Worm (Caenorhabditis elegans): ENCODE measurements around the gene F11C7.6.

The F11C7.6 gene

ce11 chrX:17401264-17401663, at the start of gene F11C7.6:
Gene F11C7.6, plus strand, starts transcription at chrX:17401564.
- no peak for TF ChIP-seq hnd-1 (tag; optimal IDR thresholded peaks at IDR 0.05)
- no peak for TF ChIP-seq hmg-4 (GFP tag; optimal IDR thresholded peaks at IDR 0.05)
- TF ChIP-seq F13C5.2 (tag; optimal IDR thresholded peaks at IDR 0.05): no peak
- no peak for TF ChIP-seq pes-1 (GFP tag; IDR thresholded peaks at IDR 0.05)
- TF ChIP-seq ceh-13 (GFP tag; optimal IDR thresholded peaks at IDR 0.05): no peak
- no peak for TF ChIP-seq hmbx-1 (tag; optimal IDR thresholded peaks at IDR 0.05)
- TF ChIP-seq ama-1 (optimal IDR thresholded peaks at IDR 0.05): no peak
- TF ChIP-seq tbx-11 (GFP tag; IDR thresholded peaks at IDR 0.05): no peak
- no peak for TF ChIP-seq B0310.2 (tag; optimal IDR thresholded peaks at IDR 0.05)
- TF ChIP-seq flt-1 (GFP tag; IDR thresholded peaks at IDR 0.05): no peak
- TF ChIP-seq ets-7 (tag; optimal IDR thresholded peaks at IDR 0.05): no peak
- TF ChIP-seq tbx-37 (GFP tag; conservative IDR thresholded peaks at IDR 0.05): no peak
- TF ChIP-seq aly-1 (tag; optimal IDR thresholded peaks at IDR 0.05): no peak
- TF ChIP-seq scrt-1 (GFP tag; IDR thresholded peaks at IDR 0.05): no peak
- TF ChIP-seq ceh-36 (tag; optimal IDR thresholded peaks at IDR 0.05): no peak
- no peak for TF ChIP-seq sea-1 (GFP tag; conservative IDR thresholded peaks at IDR 0.05)
- TF ChIP-seq tra-4 (tag; optimal IDR thresholded peaks at IDR 0.05): no peak

ce11 chrX:17352098-17352497, 49.3 kb upstream of the F11C7.6 start:
- TF ChIP-seq pes-1 (GFP tag; IDR thresholded peaks at IDR 0.05): no peak
- no peak for TF ChIP-seq hmbx-1 (tag; optimal IDR thresholded peaks at IDR 0.05)

ce11 chrX:17355462-17355861, 45.9 kb upstream of the F11C7.6 start:
- TF ChIP-seq sea-1 (GFP tag; conservative IDR thresholded peaks at IDR 0.05) (no peak), tbx-37 (GFP tag; conservative IDR thresholded peaks at IDR 0.05) (no peak), hnd-1 (tag; optimal IDR thresholded peaks at IDR 0.05) (no peak), ceh-36 (tag; optimal IDR thresholded peaks at IDR 0.05) (no peak)

ce11 chrX:17356748-17357147, 44.6 kb upstream of the F11C7.6 start:
- TF ChIP-seq pes-1 (GFP tag; IDR thresholded peaks at IDR 0.05) (no peak), flt-1 (GFP tag; IDR thresholded peaks at IDR 0.05) (no peak), B0310.2 (tag; optimal IDR thresholded peaks at IDR 0.05) (no peak), hmg-4 (GFP tag; optimal IDR thresholded peaks at IDR 0.05) (no peak), F13C5.2 (tag; optimal IDR thresholded peaks at IDR 0.05) (no peak), ceh-13 (GFP tag; optimal IDR thresholded peaks at IDR 0.05) (no peak), hmbx-1 (tag; optimal IDR thresholded peaks at IDR 0.05) (no peak), hnd-1 (tag; optimal IDR thresholded peaks at IDR 0.05) (no peak), scrt-1 (GFP tag; IDR thresholded peaks at IDR 0.05) (no peak), tbx-11 (GFP tag; IDR thresholded peaks at IDR 0.05) (no peak), ets-7 (tag; optimal IDR thresholded peaks at IDR 0.05) (no peak), sea-1 (GFP tag; conservative IDR thresholded peaks at IDR 0.05) (no peak), ama-1 (optimal IDR thresholded peaks at IDR 0.05) (no peak), aly-1 (tag; optimal IDR thresholded peaks at IDR 0.05) (no peak), tra-4 (tag; optimal IDR thresholded peaks at IDR 0.05) (no peak), tbx-37 (GFP tag; conservative IDR thresholded peaks at IDR 0.05) (no peak), ceh-36 (tag; optimal IDR thresholded peaks at IDR 0.05) (no peak)

- TF ChIP-seq hmbx-1 (tag; optimal IDR thresholded peaks at IDR 0.05): no peak
- no peak for TF ChIP-seq ceh-13 (GFP tag; optimal IDR thresholded peaks at IDR 0.05)
- no peak for TF ChIP-seq ceh-36 (tag; optimal IDR thresholded peaks at IDR 0.05)
- TF ChIP-seq hnd-1 (tag; optimal IDR thresholded peaks at IDR 0.05): no peak
- no peak for TF ChIP-seq B0310.2 (tag; optimal IDR thresholded peaks at IDR 0.05)
- TF ChIP-seq aly-1 (tag; optimal IDR thresholded peaks at IDR 0.05): no peak
- TF ChIP-seq ets-7 (tag; optimal IDR thresholded peaks at IDR 0.05): no peak
- TF ChIP-seq tbx-11 (GFP tag; IDR thresholded peaks at IDR 0.05): no peak
- TF ChIP-seq tbx-37 (GFP tag; conservative IDR thresholded peaks at IDR 0.05): no peak
- no peak for TF ChIP-seq tra-4 (tag; optimal IDR thresholded peaks at IDR 0.05)
- no peak for TF ChIP-seq pes-1 (GFP tag; IDR thresholded peaks at IDR 0.05)
- no peak for TF ChIP-seq F13C5.2 (tag; optimal IDR thresholded peaks at IDR 0.05)
These were observed 41.9 kb upstream of the F11C7.6 start, which contains the start of gene npr-36 for ce11 chrX:17359452-17359851. Gene npr-36, plus strand, starts transcription at chrX:17359752.

- TF ChIP-seq tbx-37 (GFP tag; conservative IDR thresholded peaks at IDR 0.05): no peak
- no peak for TF ChIP-seq ama-1 (optimal IDR thresholded peaks at IDR 0.05)
- no peak for TF ChIP-seq B0310.2 (tag; optimal IDR thresholded peaks at IDR 0.05)
- no peak for TF ChIP-seq F13C5.2 (tag; optimal IDR thresholded peaks at IDR 0.05)
- no peak for TF ChIP-seq pes-1 (GFP tag; IDR thresholded peaks at IDR 0.05)
- no peak for TF ChIP-seq tbx-11 (GFP tag; IDR thresholded peaks at IDR 0.05)
- no peak for TF ChIP-seq scrt-1 (GFP tag; IDR thresholded peaks at IDR 0.05)
- TF ChIP-seq flt-1 (GFP tag; IDR thresholded peaks at IDR 0.05): no peak
- no peak for TF ChIP-seq ceh-36 (tag; optimal IDR thresholded peaks at IDR 0.05)
- TF ChIP-seq hmg-4 (GFP tag; optimal IDR thresholded peaks at IDR 0.05): no peak
These were observed 38.8 kb upstream of the F11C7.6 start, which contains the start of gene F10D7.11 for ce11 chrX:17362529-17362928. Gene F10D7.11, plus strand, starts transcription at chrX:17362829.

- TF ChIP-seq tbx-11 (GFP tag; IDR thresholded peaks at IDR 0.05) (no peak), flt-1 (GFP tag; IDR thresholded peaks at IDR 0.05) (no peak), ama-1 (optimal IDR thresholded peaks at IDR 0.05) (no peak), ceh-36 (tag; optimal IDR thresholded peaks at IDR 0.05) (no peak)
These were observed 37.9 kb upstream of the F11C7.6 start for ce11 chrX:17363491-17363890.

- no peak for TF ChIP-seq scrt-1 (GFP tag; IDR thresholded peaks at IDR 0.05)
- TF ChIP-seq B0310.2 (tag; optimal IDR thresholded peaks at IDR 0.05): no peak
- TF ChIP-seq hmbx-1 (tag; optimal IDR thresholded peaks at IDR 0.05): no peak
- TF ChIP-seq ets-7 (tag; optimal IDR thresholded peaks at IDR 0.05): no peak
- TF ChIP-seq ceh-36 (tag; optimal IDR thresholded peaks at IDR 0.05): no peak
- TF ChIP-seq tbx-11 (GFP tag; IDR thresholded peaks at IDR 0.05): no peak
These were observed 32.8 kb upstream of the F11C7.6 start, which contains the start of gene mfsd-10 for ce11 chrX:17368542-17368941. Gene mfsd-10, minus strand, starts transcription at chrX:17368642.

Data from whole organism, early embryonic.